Fruit fly (Drosophila melanogaster) whole organism, embryonic: ENCODE results near the gene Svil.

ENCODE experiments used
- Abd-B ChIP-seq: fragments of 200-800 bp; sonication (Bioruptor generic); optimal IDR thresholded peaks from 2 replicates; lab custom pipeline; 2018; ENCODE audit warnings: missing biosample characterization, mild to moderate bottlenecking, missing genetic modification characterization, moderate library complexity
- Aef1 ChIP-seq: fragments of 200-800 bp; sonication (Bioruptor generic); IDR thresholded peaks from 3 replicates; pipeline ENCODE4 v1.3.6; 2022; ENCODE audit warnings: missing biosample characterization, missing genetic modification characterization
- Antp ChIP-seq: fragments of 200-800 bp; sonication (Bioruptor generic); optimal IDR thresholded peaks from 3 replicates; lab custom pipeline; 2016; ENCODE audit warnings: missing biosample characterization, missing genetic modification characterization
- Asciz ChIP-seq: fragments of 200-800 bp; sonication (Bioruptor generic); optimal IDR thresholded peaks from 2 replicates; lab custom pipeline; 2017; ENCODE audit warnings: missing biosample characterization, mild to moderate bottlenecking, missing genetic modification characterization, missing genetic modification reagents
- Atf-2 ChIP-seq: fragments of 200-800 bp; sonication (Bioruptor generic); optimal IDR thresholded peaks from 2 replicates; lab custom pipeline; 2016; ENCODE audit warnings: missing biosample characterization, missing genetic modification characterization
- Atf6 ChIP-seq: fragments of 200-800 bp; sonication (Bioruptor generic); IDR thresholded peaks from 2 replicates; pipeline ENCODE4 v1.3.6; 2022; ENCODE audit warnings: missing biosample characterization, missing genetic modification characterization
- B-H2 ChIP-seq: fragments of 200-800 bp; sonication (Bioruptor generic); optimal IDR thresholded peaks from 2 replicates; lab custom pipeline; 2018; ENCODE audit warnings: missing biosample characterization, mild to moderate bottlenecking, missing genetic modification characterization
- Bteb2 ChIP-seq: fragments of 200-800 bp; sonication (Bioruptor generic); optimal IDR thresholded peaks from 2 replicates; lab custom pipeline; 2016; ENCODE audit warnings: missing biosample characterization, missing genetic modification characterization
- CG10959 ChIP-seq: fragments of 200-800 bp; sonication (Bioruptor generic); IDR thresholded peaks from 2 replicates; pipeline ENCODE4 v1.3.6; 2022; ENCODE audit warnings: missing biosample characterization, missing genetic modification characterization
- CG12236 ChIP-seq: fragments of 200-800 bp; sonication (Bioruptor generic); optimal IDR thresholded peaks from 2 replicates; lab custom pipeline; 2016; ENCODE audit warnings: missing biosample characterization, missing genetic modification characterization
- CG12942 ChIP-seq: fragments of 200-800 bp; sonication (Bioruptor generic); optimal IDR thresholded peaks from 3 replicates; lab custom pipeline; 2016; ENCODE audit warnings: missing biosample characterization, missing genetic modification characterization
- CG17829 ChIP-seq: fragments of 200-800 bp; optimal IDR thresholded peaks from 2 replicates; lab custom pipeline; 2019; ENCODE audit warnings: missing biosample characterization, mild to moderate bottlenecking, missing genetic modification characterization, moderate library complexity
- CG17912 ChIP-seq: fragments of 200-800 bp; sonication (Bioruptor generic); optimal IDR thresholded peaks from 2 replicates; lab custom pipeline; 2018; ENCODE audit warnings: missing biosample characterization, mild to moderate bottlenecking, missing genetic modification characterization
- CG18619 ChIP-seq: fragments of 200-800 bp; sonication (Bioruptor generic); optimal IDR thresholded peaks from 3 replicates; lab custom pipeline; 2017; ENCODE audit warnings: missing biosample characterization, mild to moderate bottlenecking, missing genetic modification characterization
- CG31224 ChIP-seq: fragments of 200-800 bp; sonication (Bioruptor generic); IDR thresholded peaks from 2 replicates; pipeline ENCODE4 v1.3.6; 2022; ENCODE audit warnings: missing biosample characterization, missing genetic modification characterization
- CG3726 ChIP-seq: fragments of 200-800 bp; sonication (Bioruptor generic); IDR thresholded peaks from 3 replicates; pipeline ENCODE4, ENCODE4 v1.3.6; 2022; ENCODE audit warnings: missing biosample characterization, missing genetic modification characterization
- CG7357 ChIP-seq: fragments of 200-800 bp; sonication (Bioruptor generic); IDR thresholded peaks from 3 replicates; pipeline ENCODE4 v1.3.6; 2022; ENCODE audit warnings: missing biosample characterization, missing genetic modification characterization
- CG7745 ChIP-seq: fragments of 200-800 bp; sonication (Bioruptor generic); optimal IDR thresholded peaks from 2 replicates; lab custom pipeline; 2018; ENCODE audit warnings: missing biosample characterization, mild to moderate bottlenecking, missing genetic modification characterization, moderate library complexity
- CG8478 ChIP-seq: fragments of >200 bp; optimal IDR thresholded peaks from 2 replicates; lab custom pipeline; 2018
- CG9876 ChIP-seq: fragments of 200-800 bp; sonication (Bioruptor generic); optimal IDR thresholded peaks from 2 replicates; lab custom pipeline; 2016; ENCODE audit warnings: missing biosample characterization, missing genetic modification characterization
- CHES-1-like ChIP-seq: fragments of 200-800 bp; sonication (Bioruptor generic); optimal IDR thresholded peaks from 2 replicates; lab custom pipeline; 2016; ENCODE audit warnings: missing biosample characterization, missing genetic modification characterization
- Dfd ChIP-seq, 2 experiments: fragments of >200 bp; optimal IDR thresholded peaks; 2 replicates each; lab custom pipeline; 2017; ENCODE audit warnings: missing biosample characterization in 2 of 2, missing genetic modification characterization in 2 of 2
- Dip3 ChIP-seq: fragments of 200-800 bp; sonication (Bioruptor generic); optimal IDR thresholded peaks from 3 replicates; lab custom pipeline; 2016; ENCODE audit warnings: missing biosample characterization, missing genetic modification characterization
- Drgx ChIP-seq: fragments of 200-800 bp; sonication (Bioruptor generic); IDR thresholded peaks from 2 replicates; pipeline ENCODE4 v1.3.6; 2022; ENCODE audit warnings: missing biosample characterization, missing genetic modification characterization
- E2f1 ChIP-seq: fragments of 200-800 bp; sonication (Bioruptor generic); IDR thresholded peaks from 2 replicates; pipeline ENCODE4 v1.3.6; 2022; ENCODE audit warnings: missing biosample characterization, missing genetic modification characterization
- MBD-R2 ChIP-seq: fragments of 200-800 bp; sonication (Bioruptor generic); IDR thresholded peaks from 2 replicates; pipeline ENCODE4 v1.3.6; 2022; ENCODE audit warnings: missing biosample characterization, missing genetic modification characterization
- Mrtf ChIP-seq: fragments of 200-800 bp; sonication (Bioruptor generic); IDR thresholded peaks from 3 replicates; pipeline ENCODE4 v1.3.6; 2022; ENCODE audit warnings: missing biosample characterization, missing genetic modification characterization
- Optix ChIP-seq: fragments of 200-800 bp; sonication (Bioruptor generic); IDR thresholded peaks from 3 replicates; pipeline ENCODE4 v1.3.6; 2022; ENCODE audit warnings: missing biosample characterization, missing genetic modification characterization
- Poxn ChIP-seq: fragments of 200-800 bp; sonication (Bioruptor generic); IDR thresholded peaks from 2 replicates; pipeline ENCODE4 v1.3.6; 2022; ENCODE audit warnings: missing biosample characterization, missing genetic modification characterization
- Rx ChIP-seq: fragments of 200-800 bp; sonication (Bioruptor generic); IDR thresholded peaks from 2 replicates; pipeline ENCODE4 v1.3.6; 2022; ENCODE audit warnings: missing biosample characterization, missing genetic modification characterization
- Sox102F ChIP-seq: fragments of 200-800 bp; sonication (Bioruptor generic); optimal IDR thresholded peaks from 2 replicates; lab custom pipeline; 2018; ENCODE audit warnings: missing biosample characterization, mild to moderate bottlenecking, missing genetic modification characterization, moderate library complexity
- TFAM ChIP-seq: fragments of 200-800 bp; sonication (Bioruptor generic); optimal IDR thresholded peaks from 2 replicates; lab custom pipeline; 2017; ENCODE audit warnings: missing biosample characterization, missing genetic modification characterization, inconsistent platforms
- Xbp1 ChIP-seq: fragments of 200-800 bp; sonication (Bioruptor generic); optimal IDR thresholded peaks from 3 replicates; lab custom pipeline; 2016; ENCODE audit warnings: missing biosample characterization, mild to moderate bottlenecking, missing genetic modification characterization
- bsh ChIP-seq, 2 experiments: fragments of 200-800 bp; sonication (Bioruptor generic); optimal IDR thresholded peaks; 2 replicates each; lab custom pipeline; 2017 to 2018; ENCODE audit warnings: mild to moderate bottlenecking in 2 of 2, missing biosample characterization in 2 of 2, missing genetic modification characterization in 2 of 2, moderate library complexity in 1 of 2
- dysf ChIP-seq: fragments of 200-800 bp; sonication (Bioruptor generic); IDR thresholded peaks from 3 replicates; pipeline ENCODE4 v1.3.6; 2022; ENCODE audit warnings: missing biosample characterization, missing genetic modification characterization
- en ChIP-seq: fragments of 200-800 bp; sonication (Bioruptor generic); optimal IDR thresholded peaks from 2 replicates; lab custom pipeline; 2016; ENCODE audit warnings: missing biosample characterization, missing genetic modification characterization
- fd3F ChIP-seq: fragments of 200-800 bp; sonication (Bioruptor generic); optimal IDR thresholded peaks from 2 replicates; lab custom pipeline; 2018; ENCODE audit warnings: missing biosample characterization, mild to moderate bottlenecking, missing genetic modification characterization, moderate library complexity
- gfzf ChIP-seq: fragments of 200-800 bp; sonication (Bioruptor generic); optimal IDR thresholded peaks from 2 replicates; lab custom pipeline; 2016; ENCODE audit warnings: missing biosample characterization, mild to moderate bottlenecking, missing genetic modification characterization, moderate library complexity
- gsb ChIP-seq: fragments of 200-800 bp; sonication (Bioruptor generic); IDR thresholded peaks from 2 replicates; pipeline ENCODE4 v1.3.6; 2022; ENCODE audit warnings: missing biosample characterization, missing genetic modification characterization
- inv ChIP-seq: fragments of 200-800 bp; sonication (Bioruptor generic); IDR thresholded peaks from 2 replicates; pipeline ENCODE4 v1.3.6; 2022; ENCODE audit warnings: missing biosample characterization, missing genetic modification characterization; ENCODE audit not compliant: partially characterized antibody
- jumu ChIP-seq: fragments of 200-800 bp; sonication (Bioruptor generic); optimal IDR thresholded peaks from 3 replicates; lab custom pipeline; 2016; ENCODE audit warnings: missing biosample characterization, missing genetic modification characterization
- ken ChIP-seq: fragments of 200-800 bp; sonication (Bioruptor generic); IDR thresholded peaks from 3 replicates; pipeline ENCODE4 v1.3.6; 2022; ENCODE audit warnings: missing biosample characterization, missing genetic modification characterization
- lov ChIP-seq, 2 experiments: fragments of 200-800 bp in 1 of 2; fragments of >200 bp in 1 of 2; sonication (Bioruptor generic) in 1 of 2; IDR thresholded peaks in 1 of 2; optimal IDR thresholded peaks in 1 of 2; 2 replicates in 1 of 2; 3 replicates in 1 of 2; pipeline versions ENCODE4 v1.3.6 to Lab custom; 2017 to 2022; ENCODE audit warnings: missing biosample characterization in 1 of 2, missing genetic modification characterization in 1 of 2
- p53 ChIP-seq: fragments of 200-800 bp; sonication (Bioruptor generic); optimal IDR thresholded peaks from 2 replicates; lab custom pipeline; 2016; ENCODE audit warnings: missing biosample characterization, missing genetic modification characterization
- phol ChIP-seq: fragments of 200-800 bp; sonication (Bioruptor generic); optimal IDR thresholded peaks from 3 replicates; lab custom pipeline; 2018; ENCODE audit warnings: missing biosample characterization, mild to moderate bottlenecking, missing genetic modification characterization, moderate library complexity
- pita ChIP-seq: fragments of 200-800 bp; sonication (Bioruptor generic); optimal IDR thresholded peaks from 2 replicates; lab custom pipeline; 2017; ENCODE audit warnings: missing biosample characterization, mild to moderate bottlenecking, missing genetic modification characterization
- sima ChIP-seq: fragments of 200-800 bp; sonication (Bioruptor generic); optimal IDR thresholded peaks from 2 replicates; lab custom pipeline; 2016; ENCODE audit warnings: missing biosample characterization, missing genetic modification characterization
- slp2 ChIP-seq: fragments of 200-800 bp; sonication (Bioruptor generic); optimal IDR thresholded peaks from 2 replicates; lab custom pipeline; 2016; ENCODE audit warnings: missing biosample characterization, missing genetic modification characterization
- stc ChIP-seq: fragments of 200-800 bp; sonication (Bioruptor generic); IDR thresholded peaks from 2 replicates; pipeline ENCODE4 v1.3.6; 2022; ENCODE audit warnings: missing biosample characterization, missing genetic modification characterization
- wor ChIP-seq: fragments of 200-800 bp; sonication (Bioruptor generic); IDR thresholded peaks from 2 replicates; pipeline ENCODE4 v1.3.6; 2022; ENCODE audit warnings: missing biosample characterization, missing genetic modification characterization
- zen2 ChIP-seq: fragments of 200-800 bp; sonication (Bioruptor generic); IDR thresholded peaks from 3 replicates; pipeline ENCODE4 v1.3.6; 2022; ENCODE audit warnings: missing biosample characterization, missing genetic modification characterization; ENCODE audit not compliant: partially characterized antibody

The Svil gene

dm6 chr3L:2373421-2374043, 3.9 kb upstream of the Svil start, which contains the start of the genes mRpL23 and CG9004 (continued):
- peak; percentile 96 for TF ChIP-seq CG12236 (GFP tag; lab: Kevin White, UChicago)
- TF ChIP-seq Dip3 (GFP tag; lab: Kevin White, UChicago), result peak; percentile 99
- peak; percentile 100 for TF ChIP-seq Mrtf (GFP tag; lab: Robert Waterston, UW)
- peak; percentile 99 for TF ChIP-seq stc (GFP tag; lab: Robert Waterston, UW)
- TF ChIP-seq Bteb2 (GFP tag; lab: Kevin White, UChicago), result peak; percentile 99
- TF ChIP-seq ken (GFP tag; lab: Robert Waterston, UW), result peak; percentile 100
- TF ChIP-seq gfzf (GFP tag; lab: Kevin White, UChicago), result peak; percentile 75
- peak; percentile 99 for TF ChIP-seq wor
- TF ChIP-seq MBD-R2, result peak; percentile 100
- peak; percentile 99 for TF ChIP-seq fd3F (GFP tag; lab: Kevin White, UChicago)
- peak; percentile 99 for TF ChIP-seq CHES-1-like (GFP tag; lab: Kevin White, UChicago)
- peak; percentile 99 for TF ChIP-seq CG7357
- peak; percentile 98 for TF ChIP-seq slp2 (GFP tag; lab: Kevin White, UChicago)
- peak; percentile 98 for TF ChIP-seq Poxn (GFP tag; lab: Robert Waterston, UW)
- TF ChIP-seq CG8478, result no peak
- TF ChIP-seq Xbp1 (GFP tag; lab: Kevin White, UChicago), result peak; percentile 100
- TF ChIP-seq bsh (GFP tag; optimal IDR thresholded peaks at IDR 0.05; lab: Kevin White, UChicago), result peak; percentile 96 to 99
- TF ChIP-seq Atf6 (GFP tag; lab: Robert Waterston, UW), result peak; percentile 99
- TF ChIP-seq lov (optimal IDR thresholded peaks at IDR 0.05; lab: Kevin White, UChicago), result no peak
- peak; percentile 99 for TF ChIP-seq lov (GFP tag; IDR thresholded peaks at IDR 0.05; lab: Robert Waterston, UW)
- peak in 1 of 2 experiments; percentile 78 for TF ChIP-seq Dfd (GFP tag; optimal IDR thresholded peaks at IDR 0.05; lab: Kevin White, UChicago)
- TF ChIP-seq p53 (GFP tag; lab: Kevin White, UChicago), result peak; percentile 93
- TF ChIP-seq B-H2 (GFP tag; lab: Kevin White, UChicago), result peak; percentile 99
- TF ChIP-seq CG10959 (GFP tag; lab: Robert Waterston, UW), result peak; percentile 99
- TF ChIP-seq CG17829 (tag; lab: Kevin White, UChicago), result peak; percentile 99
- peak; percentile 100 for TF ChIP-seq Sox102F (GFP tag; lab: Kevin White, UChicago)
- peak; percentile 97 for TF ChIP-seq Antp (GFP tag; lab: Kevin White, UChicago)
- TF ChIP-seq CG17912 (GFP tag; lab: Kevin White, UChicago), result peak; percentile 96
- peak; percentile 99 for TF ChIP-seq CG12942 (GFP tag; lab: Kevin White, UChicago)
- peak; percentile 100 for TF ChIP-seq Aef1 (GFP tag; lab: Robert Waterston, UW)
- TF ChIP-seq pita (GFP tag; lab: Kevin White, UChicago), result no peak
- peak; percentile 99 for TF ChIP-seq gsb (GFP tag; lab: Robert Waterston, UW)
- peak; percentile 100 for TF ChIP-seq Drgx (GFP tag; lab: Robert Waterston, UW)
- TF ChIP-seq E2f1 (GFP tag; lab: Robert Waterston, UW), result peak; percentile 100
- peak; percentile 98 for TF ChIP-seq CG31224 (GFP tag; lab: Robert Waterston, UW)
- TF ChIP-seq CG18619 (GFP tag; lab: Kevin White, UChicago), result peak; percentile 99
- peak; percentile 96 for TF ChIP-seq CG9876 (GFP tag; lab: Kevin White, UChicago)
- TF ChIP-seq Abd-B, result peak; percentile 99
- TF ChIP-seq Atf-2, result peak; percentile 98
- peak; percentile 98 for TF ChIP-seq jumu (GFP tag; lab: Kevin White, UChicago)
- TF ChIP-seq Optix (GFP tag; lab: Robert Waterston, UW), result peak; percentile 99
- TF ChIP-seq phol (tag; lab: Kevin White, UChicago), result peak; percentile 99
- peak; percentile 100 for TF ChIP-seq Rx
- peak; percentile 97 for TF ChIP-seq sima
- no peak for TF ChIP-seq zen2 (GFP tag; lab: Robert Waterston, UW)
- TF ChIP-seq dysf (GFP tag; lab: Robert Waterston, UW), result peak; percentile 100
- TF ChIP-seq CG3726, result peak; percentile 99
- no peak for TF ChIP-seq inv (GFP tag; lab: Robert Waterston, UW)
- peak; percentile 65 for TF ChIP-seq CG7745 (tag; lab: Kevin White, UChicago)
- TF ChIP-seq Asciz, result peak; percentile 97
- peak; percentile 93 for TF ChIP-seq TFAM
- peak; percentile 94 for TF ChIP-seq en (GFP tag; lab: Kevin White, UChicago)
